Worm (Caenorhabditis elegans) whole organism, young adult: ENCODE measurements around the gene Y82E9BR.3.

Source experiments
- B0035.1 ChIP-seq: sonication (generic microtip); optimal IDR thresholded peaks from 2 replicates; lab custom pipeline; 2016; ENCODE audit warnings: missing genetic modification characterization, mild to moderate bottlenecking, missing compliant biosample characterization, missing genotype, missing genetic modification reagents
- B0261.1 ChIP-seq: sonication (generic microtip); optimal IDR thresholded peaks from 2 replicates; lab custom pipeline; 2016; ENCODE audit warnings: mild to moderate bottlenecking, missing genetic modification characterization, moderate library complexity, missing compliant biosample characterization
- C06A6.2 ChIP-seq: fragments of 200-800 bp; sonication (Bioruptor generic); conservative IDR thresholded peaks from 2 replicates; pipeline ENCODE4 v1.3.6; 2022; ENCODE audit warnings: missing genetic modification characterization, missing compliant biosample characterization
- D2030.7 ChIP-seq: fragments of 200-800 bp; sonication (Bioruptor generic); IDR thresholded peaks from 2 replicates; pipeline ENCODE4 v1.3.6; 2022; ENCODE audit warnings: missing genetic modification reagents, missing genetic modification characterization, missing compliant biosample characterization
- F23B12.7 ChIP-seq: sonication (generic microtip); optimal IDR thresholded peaks from 2 replicates; lab custom pipeline; 2017; ENCODE audit warnings: missing genetic modification characterization, mild to moderate bottlenecking, missing compliant biosample characterization, antibody characterized with exemption, moderate library complexity; ENCODE audit not compliant: insufficient read depth
- F37B4.10 ChIP-seq: fragments of 200-800 bp; sonication (Bioruptor generic); IDR thresholded peaks from 2 replicates; pipeline ENCODE4 v1.3.6; 2022; ENCODE audit warnings: missing genetic modification characterization, missing compliant biosample characterization
- K11D2.4 ChIP-seq: fragments of 200-800 bp; sonication (Bioruptor generic); IDR thresholded peaks from 2 replicates; pipeline ENCODE4 v1.3.6; 2022; ENCODE audit warnings: missing genetic modification reagents, missing genetic modification characterization, missing compliant biosample characterization
- T26A5.8 ChIP-seq: sonication (generic microtip); optimal IDR thresholded peaks from 2 replicates; lab custom pipeline; 2016; ENCODE audit warnings: missing genetic modification characterization, missing compliant biosample characterization
- Y53F4B.3 ChIP-seq: fragments of 200-800 bp; sonication (Bioruptor generic); IDR thresholded peaks from 2 replicates; pipeline ENCODE4 v1.3.6; 2022; ENCODE audit warnings: missing genetic modification reagents, missing genetic modification characterization, missing compliant biosample characterization
- Y53G8AR.9 ChIP-seq: fragments of 200-800 bp; sonication (Bioruptor generic); conservative IDR thresholded peaks from 2 replicates; pipeline ENCODE4 v1.3.6; 2022; ENCODE audit warnings: missing genetic modification reagents, missing genetic modification characterization, missing compliant biosample characterization
- Y95B8A.8 ChIP-seq: fragments of 200-800 bp; sonication (Bioruptor generic); IDR thresholded peaks from 2 replicates; pipeline ENCODE4 v1.3.6; 2022; ENCODE audit warnings: missing genetic modification reagents, missing genetic modification characterization, missing compliant biosample characterization
- ama-1 ChIP-seq, 3 experiments: fragments of 150-350 bp in 1 of 3; sonication (generic microtip) in 2 of 3; optimal IDR thresholded peaks; 2 replicates each; lab custom pipeline; 2014 to 2018; ENCODE audit warnings: missing biosample characterization in 2 of 3, missing genetic modification characterization in 2 of 3, missing genetic modification reagents in 2 of 3
- aptf-2 ChIP-seq: fragments of 200-800 bp; sonication (Bioruptor generic); conservative IDR thresholded peaks from 2 replicates; pipeline ENCODE4 v1.3.6; 2022; ENCODE audit warnings: missing genetic modification reagents, missing genetic modification characterization, missing compliant biosample characterization
- attf-3 ChIP-seq: fragments of 200-800 bp; sonication (Bioruptor generic); conservative IDR thresholded peaks from 2 replicates; pipeline ENCODE4 v1.3.6; 2022; ENCODE audit warnings: missing genetic modification reagents, missing genetic modification characterization, missing compliant biosample characterization
- attf-5 ChIP-seq: fragments of 200-800 bp; sonication (Bioruptor generic); optimal IDR thresholded peaks from 2 replicates; lab custom pipeline; 2018; ENCODE audit warnings: mild to moderate bottlenecking, missing genetic modification characterization, missing compliant biosample characterization
- bed-1 ChIP-seq: fragments of 200-800 bp; sonication (Bioruptor generic); IDR thresholded peaks from 2 replicates; pipeline ENCODE4 v1.3.6; 2022; ENCODE audit warnings: missing genetic modification reagents, missing genetic modification characterization, missing compliant biosample characterization
- ceh-100 ChIP-seq: fragments of 200-800 bp; sonication (Bioruptor generic); IDR thresholded peaks from 2 replicates; pipeline ENCODE4 v1.3.6; 2022; ENCODE audit warnings: missing genetic modification reagents, missing genetic modification characterization, missing compliant biosample characterization
- dpff-1 ChIP-seq: sonication (generic microtip); optimal IDR thresholded peaks from 2 replicates; lab custom pipeline; 2017; ENCODE audit warnings: mild to moderate bottlenecking, missing genetic modification characterization, missing compliant biosample characterization
- egl-44 ChIP-seq: fragments of 200-800 bp; sonication (Bioruptor generic); IDR thresholded peaks from 2 replicates; pipeline ENCODE4 v1.3.6; 2022; ENCODE audit warnings: missing genetic modification reagents, missing genetic modification characterization, missing compliant biosample characterization
- ekl-4 ChIP-seq: fragments of 200-800 bp; sonication (Bioruptor generic); IDR thresholded peaks from 2 replicates; pipeline ENCODE4 v1.3.6; 2022; ENCODE audit warnings: missing genetic modification reagents, missing genetic modification characterization, missing compliant biosample characterization
- him-1 ChIP-seq: sonication (generic microtip); optimal IDR thresholded peaks from 2 replicates; lab custom pipeline; 2016; ENCODE audit warnings: missing genotype, missing genetic modification reagents, missing genetic modification characterization, missing compliant biosample characterization
- hmg-1.2 ChIP-seq: fragments of 200-800 bp; sonication (Bioruptor generic); IDR thresholded peaks from 2 replicates; pipeline ENCODE4 v1.3.6; 2022; ENCODE audit warnings: missing genetic modification reagents, missing genetic modification characterization, missing compliant biosample characterization
- hrde-1 ChIP-seq: sonication (generic microtip); optimal IDR thresholded peaks from 2 replicates; lab custom pipeline; 2016; ENCODE audit warnings: missing genetic modification characterization, mild to moderate bottlenecking, missing compliant biosample characterization, moderate library complexity, missing genotype, missing genetic modification reagents, borderline replicate concordance
- let-526 ChIP-seq: fragments of 200-800 bp; sonication (Bioruptor generic); IDR thresholded peaks from 2 replicates; pipeline ENCODE4 v1.3.6; 2022; ENCODE audit warnings: missing genetic modification reagents, missing genetic modification characterization, missing compliant biosample characterization
- let-607 ChIP-seq, 2 experiments: fragments of 200-800 bp in 1 of 2; sonication (Bioruptor generic) in 1 of 2; sonication (generic microtip) in 1 of 2; optimal IDR thresholded peaks; 2 replicates each; lab custom pipeline; 2016 to 2018; ENCODE audit warnings: mild to moderate bottlenecking in 2 of 2, missing compliant biosample characterization in 2 of 2, missing genetic modification characterization in 2 of 2, moderate library complexity in 2 of 2, missing genotype in 1 of 2
- lin-26 ChIP-seq: fragments of 200-800 bp; sonication (Bioruptor generic); IDR thresholded peaks from 2 replicates; pipeline ENCODE4 v1.3.6; 2022; ENCODE audit warnings: missing genetic modification reagents, missing genetic modification characterization, missing compliant biosample characterization
- lin-54 ChIP-seq: fragments of 200-800 bp; sonication (Bioruptor generic); optimal IDR thresholded peaks from 2 replicates; lab custom pipeline; 2018; ENCODE audit warnings: mild to moderate bottlenecking, missing genetic modification characterization, missing compliant biosample characterization
- madf-8 ChIP-seq: fragments of 200-800 bp; sonication (Bioruptor generic); conservative IDR thresholded peaks from 2 replicates; pipeline ENCODE4 v1.3.6; 2022; ENCODE audit warnings: missing genetic modification reagents, missing genetic modification characterization, missing compliant biosample characterization
- mel-28 ChIP-seq: sonication (generic microtip); optimal IDR thresholded peaks from 2 replicates; lab custom pipeline; 2016; ENCODE audit warnings: borderline replicate concordance, mild to moderate bottlenecking, missing genetic modification characterization, missing compliant biosample characterization
- nhr-120 ChIP-seq: fragments of 200-800 bp; sonication (Bioruptor generic); IDR thresholded peaks from 2 replicates; pipeline ENCODE4 v1.3.6; 2022; ENCODE audit warnings: missing genetic modification characterization, missing compliant biosample characterization
- nhr-179 ChIP-seq: sonication (generic microtip); optimal IDR thresholded peaks from 2 replicates; lab custom pipeline; 2016; ENCODE audit warnings: mild to moderate bottlenecking, missing genetic modification characterization, missing compliant biosample characterization
- nhr-90 ChIP-seq: sonication (generic microtip); optimal IDR thresholded peaks from 2 replicates; lab custom pipeline; 2016; ENCODE audit warnings: missing genotype, mild to moderate bottlenecking, missing genetic modification characterization, missing compliant biosample characterization
- pbrm-1 ChIP-seq: fragments of 200-800 bp; sonication (Bioruptor generic); IDR thresholded peaks from 2 replicates; pipeline ENCODE4 v1.3.6; 2022; ENCODE audit warnings: missing genetic modification reagents, missing genetic modification characterization, missing compliant biosample characterization
- rec-8 ChIP-seq, 2 experiments: sonication (generic microtip); optimal IDR thresholded peaks; 2 replicates each; lab custom pipeline; 2016; ENCODE audit warnings: mild to moderate bottlenecking in 2 of 2, missing genetic modification characterization in 2 of 2, missing genetic modification reagents in 2 of 2, missing genotype in 2 of 2, missing biosample characterization in 1 of 2, missing compliant biosample characterization in 1 of 2, moderate library complexity in 1 of 2
- repo-1 ChIP-seq: sonication (generic microtip); optimal IDR thresholded peaks from 2 replicates; lab custom pipeline; 2017; ENCODE audit warnings: mild to moderate bottlenecking, missing genetic modification characterization, missing compliant biosample characterization
- snpc-1.1 ChIP-seq: sonication (generic microtip); optimal IDR thresholded peaks from 2 replicates; lab custom pipeline; 2017; ENCODE audit warnings: missing genetic modification characterization, mild to moderate bottlenecking, missing compliant biosample characterization, antibody characterized with exemption, moderate library complexity, missing genotype, missing genetic modification reagents; ENCODE audit not compliant: insufficient read depth
- snpc-3.4 ChIP-seq: sonication (generic microtip); optimal IDR thresholded peaks from 2 replicates; lab custom pipeline; 2017; ENCODE audit warnings: missing genetic modification characterization, mild to moderate bottlenecking, missing compliant biosample characterization, antibody characterized with exemption, moderate library complexity, missing genotype, missing genetic modification reagents
- snpc-4 ChIP-seq, 5 experiments: fragments of 150-350 bp in 1 of 5; sonication (generic microtip) in 4 of 5; optimal IDR thresholded peaks; 2 replicates each; lab custom pipeline; 2014 to 2018; ENCODE audit warnings: missing genetic modification characterization in 5 of 5, missing biosample characterization in 3 of 5, antibody characterized with exemption in 2 of 5, mild to moderate bottlenecking in 2 of 5, missing compliant biosample characterization in 2 of 5, missing genotype in 2 of 5, moderate library complexity in 2 of 5, missing genetic modification reagents in 1 of 5
- sptf-2 ChIP-seq: fragments of 200-800 bp; sonication (Bioruptor generic); optimal IDR thresholded peaks from 2 replicates; lab custom pipeline; 2018; ENCODE audit warnings: mild to moderate bottlenecking, missing genetic modification characterization, missing compliant biosample characterization
- tbp1 ChIP-seq: fragments of 200-800 bp; sonication (Bioruptor generic); optimal IDR thresholded peaks from 2 replicates; lab custom pipeline; 2018; ENCODE audit warnings: mild to moderate bottlenecking, missing genetic modification characterization, missing compliant biosample characterization
- unc-130 ChIP-seq: sonication (generic microtip); optimal IDR thresholded peaks from 2 replicates; lab custom pipeline; 2016; ENCODE audit warnings: missing genetic modification reagents, missing genetic modification characterization, missing compliant biosample characterization
- xnd-1 ChIP-seq: sonication (generic microtip); optimal IDR thresholded peaks from 2 replicates; lab custom pipeline; 2016; ENCODE audit warnings: missing genotype, missing genetic modification reagents, missing genetic modification characterization, missing compliant biosample characterization
- zfh-2 ChIP-seq: fragments of 200-800 bp; sonication (Bioruptor generic); conservative IDR thresholded peaks from 2 replicates; pipeline ENCODE4 v1.3.6; 2022; ENCODE audit warnings: missing genetic modification reagents, missing genetic modification characterization, missing compliant biosample characterization
- ztf-28 ChIP-seq: fragments of 200-800 bp; sonication (Bioruptor generic); IDR thresholded peaks from 2 replicates; pipeline ENCODE4 v1.3.6; 2022; ENCODE audit warnings: missing genetic modification reagents, missing genetic modification characterization, missing compliant biosample characterization
- ztf-3 ChIP-seq: fragments of 200-800 bp; sonication (Bioruptor generic); optimal IDR thresholded peaks from 2 replicates; lab custom pipeline; 2018; ENCODE audit warnings: mild to moderate bottlenecking, missing genetic modification characterization, missing compliant biosample characterization

Gene Y82E9BR.3

DNA sequence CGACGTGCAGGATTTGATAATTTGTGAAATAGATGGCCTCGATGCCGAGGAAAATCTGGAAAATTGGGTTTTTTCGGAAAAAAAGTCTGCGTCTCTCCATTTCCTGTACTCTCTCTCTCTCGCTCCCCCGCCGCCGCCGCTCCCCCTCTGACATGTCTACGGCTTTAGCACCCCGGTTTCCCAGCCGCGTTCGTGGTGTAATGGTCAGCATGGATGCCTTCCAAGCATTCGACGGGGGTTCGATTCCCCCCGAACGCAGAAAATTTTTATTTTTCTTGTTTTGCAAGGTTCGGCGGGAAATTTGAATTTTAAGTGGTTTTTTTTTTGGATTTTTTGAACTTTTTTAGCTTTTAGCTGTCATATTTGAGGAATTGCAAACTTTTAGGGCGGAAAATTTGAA lies 5.3 kb downstream of the Y82E9BR.3 start (continued):
- TF ChIP-seq let-526 (GFP tag; lab: Robert Waterston, UW) (peak; percentile 35; the same call in 1 of the 2 replicates), ztf-3 (GFP tag; lab: Kevin White, UChicago) (no peak), snpc-3.4 (tag; lab: Kevin White, UChicago) (peak; percentile 33), F23B12.7 (tag; lab: Kevin White, UChicago) (peak; percentile 77), attf-3 (GFP tag; lab: Robert Waterston, UW) (peak; percentile 36; the same call in 1 of the 2 replicates), T26A5.8 (tag; lab: Kevin White, UChicago) (no peak), repo-1 (tag; lab: Kevin White, UChicago) (peak; percentile 68), pbrm-1 (GFP tag; lab: Robert Waterston, UW) (peak; percentile 69; the same call in 1 of the 2 replicates), hmg-1.2 (GFP tag; lab: Robert Waterston, UW) (peak; percentile 100), F37B4.10 (GFP tag; lab: Robert Waterston, UW) (no peak), Y53G8AR.9 (GFP tag; lab: Robert Waterston, UW) (peak; percentile 72), mel-28 (tag; lab: Kevin White, UChicago) (peak; percentile 36), D2030.7 (GFP tag; lab: Robert Waterston, UW) (peak; percentile 82), bed-1 (GFP tag; lab: Robert Waterston, UW) (0 out of 2 replicates have a peak, but pooled peaks have one; percentile 36), rec-8 (tag; optimal IDR thresholded peaks at IDR 0.05; lab: Kevin White, UChicago) (peak in 1 of 2 experiments; percentile 35), ztf-28 (0 out of 2 replicates have a peak, but pooled peaks have one; percentile 57), nhr-179 (no peak), madf-8 (GFP tag; lab: Robert Waterston, UW) (no peak), ekl-4 (GFP tag; lab: Robert Waterston, UW) (no peak; the same call in 1 of the 2 replicates), him-1 (tag; lab: Kevin White, UChicago) (peak; percentile 48), ama-1 (optimal IDR thresholded peaks at IDR 0.05; lab: Kevin White, UChicago) (no peak), ama-1 (GFP tag; optimal IDR thresholded peaks at IDR 0.05; lab: Kevin White, UChicago) (peak in 1 of 2 experiments; percentile 90), unc-130 (GFP tag; lab: Kevin White, UChicago) (no peak), let-607 (tag; optimal IDR thresholded peaks at IDR 0.05; lab: Kevin White, UChicago) (peak in 1 of 2 experiments; percentile 6), egl-44 (GFP tag; lab: Robert Waterston, UW) (peak; percentile 80; the same call in 1 of the 2 replicates), lin-54 (GFP tag; lab: Kevin White, UChicago) (peak; percentile 78), lin-26 (GFP tag; lab: Robert Waterston, UW) (peak; percentile 87), Y95B8A.8 (0 out of 2 replicates have a peak, but pooled peaks have one; percentile 33), tbp1 (GFP tag; lab: Kevin White, UChicago) (peak; percentile 99), aptf-2 (GFP tag; lab: Robert Waterston, UW) (no peak; the same call in 1 of the 2 replicates), attf-5 (GFP tag; lab: Kevin White, UChicago) (peak; percentile 57), B0035.1 (tag; lab: Kevin White, UChicago) (no peak), snpc-1.1 (peak; percentile 28), ceh-100 (GFP tag; lab: Robert Waterston, UW) (peak; percentile 52; the same call in 1 of the 2 replicates), zfh-2 (GFP tag; lab: Robert Waterston, UW) (peak; percentile 93), hrde-1 (tag; lab: Kevin White, UChicago) (peak; percentile 73), dpff-1 (tag; lab: Kevin White, UChicago) (no peak), K11D2.4 (GFP tag; lab: Robert Waterston, UW) (peak; percentile 67), nhr-90 (tag; lab: Kevin White, UChicago) (peak; percentile 78), B0261.1 (tag; lab: Kevin White, UChicago) (peak; percentile 96), C06A6.2 (GFP tag; lab: Robert Waterston, UW) (no peak), xnd-1 (tag; lab: Kevin White, UChicago) (no peak), sptf-2 (GFP tag; lab: Kevin White, UChicago) (no peak), nhr-120 (GFP tag; lab: Robert Waterston, UW) (no peak), snpc-4 (GFP tag; optimal IDR thresholded peaks at IDR 0.05; lab: Kevin White, UChicago) (no peak), snpc-4 (tag; optimal IDR thresholded peaks at IDR 0.05; lab: Kevin White, UChicago) (peak in 3 of 4 experiments; percentile 9 to 32 (median 31)), Y53F4B.3 (peak; percentile 48; the same call in 1 of the 2 replicates)
